Worm (Caenorhabditis elegans): ENCODE data around the gene Y116A8B.1.
A peak's percentile ranks its signal among the peaks of the same experiment; 100 is the strongest.

Gene Y116A8B.1

ce11 chrIV:17216048-17216447 lies at the start of gene Y116A8B.1:
Gene Y116A8B.1 (plus strand): TSS chrIV:17216348.
- no peak for TF ChIP-seq lin-15B (tag; optimal IDR thresholded peaks at IDR 0.05)
- no peak for TF ChIP-seq nhr-67 (tag; optimal IDR thresholded peaks at IDR 0.05)
- TF ChIP-seq ZK546.5 (tag; optimal IDR thresholded peaks at IDR 0.05), result no peak
- TF ChIP-seq fkh-10 (GFP tag; optimal IDR thresholded peaks at IDR 0.05), result no peak
- TF ChIP-seq ztf-4 (tag; optimal IDR thresholded peaks at IDR 0.05), result no peak
- TF ChIP-seq pha-4 (tag; optimal IDR thresholded peaks at IDR 0.05), result no peak
- no peak for TF ChIP-seq elt-3 (tag; optimal IDR thresholded peaks at IDR 0.05)
- no peak for TF ChIP-seq nhr-28 (tag; optimal IDR thresholded peaks at IDR 0.05)
- TF ChIP-seq fos-1 (tag; optimal IDR thresholded peaks at IDR 0.05), result no peak
- no peak for TF ChIP-seq unc-62 (GFP tag; optimal IDR thresholded peaks at IDR 0.05)
- TF ChIP-seq lin-39 (tag; optimal IDR thresholded peaks at IDR 0.05), result no peak
- no peak for TF ChIP-seq nhr-23 (tag; optimal IDR thresholded peaks at IDR 0.05)
- no peak for TF ChIP-seq unc-39 (tag; optimal IDR thresholded peaks at IDR 0.05)
- TF ChIP-seq nhr-43 (tag; optimal IDR thresholded peaks at IDR 0.05; ENCODE audit: poor library complexity, severe bottlenecking), result no peak
- no peak for TF ChIP-seq ztf-11 (tag; optimal IDR thresholded peaks at IDR 0.05)
- TF ChIP-seq ceh-9 (tag; optimal IDR thresholded peaks at IDR 0.05), result no peak

DNA sequence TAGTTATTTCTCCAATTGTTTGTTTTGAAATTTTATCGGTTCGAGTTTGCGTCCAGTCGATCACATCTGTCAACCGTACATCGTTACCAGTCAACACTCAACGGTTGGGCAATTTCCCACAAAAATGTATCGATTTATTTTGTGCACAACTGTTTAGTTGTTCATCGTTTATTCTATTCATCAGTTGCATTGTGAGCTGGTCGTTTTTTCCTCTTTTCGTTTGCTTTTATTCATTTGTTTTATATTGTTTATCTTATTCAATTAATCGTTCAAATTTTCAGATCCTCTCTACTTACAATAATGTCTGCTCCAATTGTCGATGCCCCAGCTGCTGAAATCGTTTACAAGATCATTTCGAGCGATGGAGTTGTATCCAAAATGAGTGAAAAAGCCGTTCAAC lies 49.2 kb upstream of the Y116A8B.1 start, which contains the start of gene skr-12:
TSS of gene skr-12 (plus strand) at position 301 of the 400 bp plus-strand sequence.
- TF ChIP-seq mml-1 (tag; optimal IDR thresholded peaks at IDR 0.05), result no peak

ce11 chrIV:17171732-17172131 lies 44.4 kb upstream of the Y116A8B.1 start:
- no peak for TF ChIP-seq zag-1 (tag; optimal IDR thresholded peaks at IDR 0.05)
- TF ChIP-seq pha-4 (tag; optimal IDR thresholded peaks at IDR 0.05), result peak; percentile 80
- peak; percentile 98 for TF ChIP-seq pqm-1 (tag; optimal IDR thresholded peaks at IDR 0.05)
- no peak for TF ChIP-seq ztf-4 (tag; optimal IDR thresholded peaks at IDR 0.05)
- peak; percentile 74 for TF ChIP-seq jun-1 (tag; optimal IDR thresholded peaks at IDR 0.05)
- TF ChIP-seq nhr-43 (tag; optimal IDR thresholded peaks at IDR 0.05; ENCODE audit: poor library complexity, severe bottlenecking), result no peak
- no peak for TF ChIP-seq hmg-11 (tag; optimal IDR thresholded peaks at IDR 0.05)
- TF ChIP-seq elt-2 (tag; optimal IDR thresholded peaks at IDR 0.05), result peak; percentile 99

ce11 chrIV:17174087-17174486 lies 42.1 kb upstream of the Y116A8B.1 start:
- TF ChIP-seq elt-2 (tag; optimal IDR thresholded peaks at IDR 0.05), result peak; percentile 98
- TF ChIP-seq fos-1 (tag; optimal IDR thresholded peaks at IDR 0.05), result peak; percentile 24
- peak; percentile 11 for TF ChIP-seq pha-4 (tag; optimal IDR thresholded peaks at IDR 0.05)
- TF ChIP-seq ceh-28 (tag; optimal IDR thresholded peaks at IDR 0.05), result peak; percentile 19
- TF ChIP-seq elt-1 (tag; optimal IDR thresholded peaks at IDR 0.05), result no peak
- no peak for TF ChIP-seq lin-39 (tag; optimal IDR thresholded peaks at IDR 0.05)
- TF ChIP-seq nhr-76 (tag; optimal IDR thresholded peaks at IDR 0.05), result no peak
- TF ChIP-seq lsy-12 (tag; optimal IDR thresholded peaks at IDR 0.05), result peak; percentile 36
- TF ChIP-seq ceh-82 (tag; optimal IDR thresholded peaks at IDR 0.05), result no peak
- TF ChIP-seq nhr-28 (tag; optimal IDR thresholded peaks at IDR 0.05), result no peak
- no peak for TF ChIP-seq nhr-23 (tag; optimal IDR thresholded peaks at IDR 0.05)
- no peak for TF ChIP-seq skn-1 (tag; optimal IDR thresholded peaks at IDR 0.05)
- no peak for TF ChIP-seq jun-1 (tag; optimal IDR thresholded peaks at IDR 0.05)
- TF ChIP-seq pqm-1 (tag; optimal IDR thresholded peaks at IDR 0.05), result peak; percentile 94
- TF ChIP-seq nhr-25 (tag; optimal IDR thresholded peaks at IDR 0.05), result no peak

DNA sequence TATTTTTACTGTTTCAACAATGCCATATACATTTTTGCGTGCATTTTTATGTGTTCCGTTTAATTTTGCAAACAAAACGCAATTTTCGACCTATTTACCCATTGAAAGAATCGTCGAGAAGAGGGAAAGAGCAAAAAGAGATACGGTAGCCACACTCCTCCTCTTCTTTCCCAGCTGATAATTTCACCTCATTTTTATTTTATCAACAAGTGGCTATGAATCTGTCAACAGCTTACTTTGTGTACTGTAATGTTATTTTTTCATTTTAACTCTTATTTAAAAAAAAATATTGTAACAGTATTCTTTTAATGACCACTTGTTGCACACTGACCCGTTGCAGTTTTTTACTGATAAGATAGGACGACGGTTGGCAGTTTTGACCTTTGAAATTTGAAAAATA lies 41.2 kb upstream of the Y116A8B.1 start:
- no peak for TF ChIP-seq nhr-43 (tag; optimal IDR thresholded peaks at IDR 0.05; ENCODE audit: poor library complexity, severe bottlenecking)
- no peak for TF ChIP-seq unc-39 (tag; optimal IDR thresholded peaks at IDR 0.05)
- TF ChIP-seq ama-1 (optimal IDR thresholded peaks at IDR 0.05), result no peak
- no peak for TF ChIP-seq ceh-16 (tag; optimal IDR thresholded peaks at IDR 0.05)
- peak; percentile 33 for TF ChIP-seq pha-4 (tag; optimal IDR thresholded peaks at IDR 0.05)
- peak; percentile 45 for TF ChIP-seq elt-2 (tag; optimal IDR thresholded peaks at IDR 0.05)

- TF ChIP-seq fkh-2 (tag; optimal IDR thresholded peaks at IDR 0.05), result no peak
- no peak for TF ChIP-seq zag-1 (tag; optimal IDR thresholded peaks at IDR 0.05)
- no peak for TF ChIP-seq R02D3.7 (tag; optimal IDR thresholded peaks at IDR 0.05)
Observed at ce11 chrIV:17176177-17176576, 40.0 kb upstream of the Y116A8B.1 start, which contains the start of gene C52D10.3. Gene C52D10.3 (plus strand): TSS chrIV:17176477.
